Worm (Caenorhabditis elegans): ENCODE measurements around the gene ptr-14.

The ptr-14 gene

DNA sequence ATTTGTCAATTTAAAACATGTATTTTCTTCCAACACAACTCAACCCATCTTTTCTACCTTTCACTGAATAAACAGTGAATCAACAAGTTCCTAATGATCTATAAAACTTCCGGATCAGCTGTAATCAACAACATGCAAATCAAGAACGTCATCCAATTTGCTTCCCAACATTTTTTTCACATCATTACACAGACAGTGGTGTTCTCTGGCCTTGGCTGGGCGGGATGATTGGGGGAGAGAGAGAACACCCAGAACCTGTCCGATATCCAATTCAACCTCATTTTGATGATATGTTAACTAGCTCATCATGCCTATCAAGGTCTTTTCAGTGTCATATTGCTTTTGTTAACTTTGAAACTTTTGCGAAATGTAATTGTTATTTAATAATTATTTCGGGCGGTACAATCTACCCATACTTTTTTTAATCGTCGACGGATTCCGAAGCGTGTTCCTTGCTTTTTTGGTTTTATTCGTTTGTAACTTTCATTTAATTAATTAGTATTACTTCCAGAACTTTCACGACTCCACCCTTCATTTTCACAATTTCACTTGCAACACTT is at the start of gene ptr-14:
Gene ptr-14 (plus strand): TSS at position 510 of the 560 bp plus-strand sequence.
- no peak for TF ChIP-seq unc-62 (GFP tag; optimal IDR thresholded peaks at IDR 0.05)

DNA sequence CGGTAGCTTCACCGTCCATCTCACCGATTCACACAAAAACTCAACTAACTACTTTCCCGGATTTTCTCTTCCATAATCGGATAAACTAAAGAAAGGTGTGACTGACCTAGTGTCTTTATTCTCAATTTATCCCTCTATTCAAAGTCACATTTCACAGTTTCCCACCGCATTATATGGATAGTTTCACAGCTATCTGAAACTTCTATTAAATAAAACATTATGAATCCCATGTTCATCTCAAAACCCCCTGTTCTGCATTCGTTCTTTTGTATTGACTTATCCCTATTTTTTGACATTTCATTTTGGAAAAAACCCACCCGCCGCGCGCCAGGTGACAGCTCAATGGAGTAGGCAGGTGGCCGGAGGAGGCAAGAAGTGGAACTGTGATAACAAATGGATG is 47.4 kb upstream of the ptr-14 start:
- no peak for TF ChIP-seq unc-62 (GFP tag; optimal IDR thresholded peaks at IDR 0.05)

DNA sequence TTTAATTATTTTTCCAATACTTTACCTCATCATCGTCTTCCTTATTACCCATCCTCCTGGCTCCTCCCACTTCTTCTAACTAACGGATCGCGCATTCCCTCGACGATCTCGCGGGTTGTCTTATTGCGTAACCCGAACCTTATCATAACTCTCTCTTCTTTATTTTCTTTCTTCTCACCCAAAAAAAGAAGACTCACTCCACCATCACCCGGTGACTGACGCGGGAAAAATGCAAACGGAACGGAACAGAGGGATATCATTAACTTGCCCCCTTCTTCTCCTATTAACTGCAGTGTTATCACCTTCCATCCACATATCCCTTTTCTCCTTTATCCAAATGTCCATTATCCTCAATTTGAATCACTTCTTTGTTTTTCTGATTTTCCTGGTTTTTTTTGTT is 45.2 kb upstream of the ptr-14 start:
- no peak for TF ChIP-seq unc-62 (GFP tag; optimal IDR thresholded peaks at IDR 0.05)

DNA sequence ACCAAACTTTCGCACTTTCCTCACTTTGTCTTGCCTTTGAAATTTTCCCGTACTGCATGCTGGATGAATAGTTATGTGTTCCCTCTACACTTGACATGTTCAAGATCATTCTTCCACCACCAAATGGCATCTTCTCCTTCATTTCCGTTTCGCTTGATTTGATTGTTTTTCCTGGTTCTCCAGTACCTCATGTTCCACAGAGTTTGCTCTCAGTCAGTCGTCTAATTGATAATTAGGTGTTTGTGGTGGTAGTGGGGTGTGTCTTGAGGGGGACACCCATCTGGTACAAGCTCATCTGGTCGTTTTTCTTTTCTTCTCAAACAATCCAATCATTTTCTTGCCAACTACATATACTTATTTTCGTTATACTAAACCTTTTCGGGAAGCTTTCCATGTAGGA is 44.2 kb upstream of the ptr-14 start:
- no peak for TF ChIP-seq unc-62 (GFP tag; optimal IDR thresholded peaks at IDR 0.05)

DNA sequence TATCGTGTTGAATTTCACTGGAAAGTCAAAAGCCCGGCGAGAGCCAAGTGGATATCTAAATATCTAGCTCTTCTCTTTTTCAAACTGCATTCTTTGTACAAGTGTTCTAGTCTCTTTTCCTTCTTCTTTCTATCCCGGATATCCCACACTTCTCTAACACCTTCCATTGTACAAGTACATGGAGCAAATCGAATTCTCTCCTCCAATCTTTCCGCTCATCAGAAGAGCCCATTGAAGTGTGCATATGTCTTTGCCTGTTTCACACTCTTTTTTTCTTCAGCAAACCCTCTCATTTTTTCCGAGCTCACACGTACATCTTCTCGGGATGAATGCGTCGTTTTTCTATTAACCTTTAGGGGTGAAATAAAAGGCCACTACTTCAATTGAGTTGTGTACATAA is 41.8 kb upstream of the ptr-14 start:
- no peak for TF ChIP-seq unc-62 (GFP tag; optimal IDR thresholded peaks at IDR 0.05)

DNA sequence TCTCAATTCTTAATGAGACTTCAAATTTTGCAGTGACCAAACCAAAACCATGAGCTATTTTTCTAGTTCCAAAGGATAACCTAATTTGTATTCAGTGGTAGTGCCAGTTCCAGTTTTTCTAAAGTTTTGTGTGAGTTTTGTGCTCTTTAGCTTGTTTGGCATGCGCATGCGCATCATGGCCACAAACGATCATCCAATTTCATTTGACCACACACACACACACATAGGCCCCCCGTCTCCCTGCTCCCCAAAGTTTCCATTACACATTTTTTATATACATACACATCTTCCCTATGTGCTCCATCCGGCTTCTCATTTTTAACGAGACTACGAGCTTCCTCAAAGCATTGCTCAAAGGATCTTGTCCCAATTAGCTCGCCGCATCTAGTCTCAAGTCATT is 40.8 kb upstream of the ptr-14 start:
- no peak for TF ChIP-seq unc-62 (GFP tag; optimal IDR thresholded peaks at IDR 0.05)

DNA sequence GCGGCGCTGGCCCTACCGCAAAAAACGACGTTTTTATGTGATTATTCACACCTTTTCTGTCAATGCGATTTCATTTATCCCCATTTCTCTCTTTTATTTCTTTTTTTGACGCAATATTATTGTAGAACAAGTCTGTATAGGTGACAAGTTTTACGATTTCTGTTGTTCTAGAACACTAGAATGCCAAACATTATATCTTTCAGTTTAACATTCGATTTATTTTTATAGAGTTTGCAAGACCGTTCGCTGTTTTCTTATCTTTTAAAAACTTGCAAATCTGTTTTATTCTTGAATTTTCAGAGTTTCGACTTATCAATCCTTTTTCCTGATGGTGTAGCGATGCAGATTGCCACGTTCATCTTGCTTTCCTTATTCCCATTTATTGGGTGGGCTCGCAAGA is 39.2 kb upstream of the ptr-14 start, which contains the start of gene efn-2:
Gene efn-2 (plus strand): TSS at position 301 of the 400 bp plus-strand sequence.
- TF ChIP-seq unc-62 (GFP tag; optimal IDR thresholded peaks at IDR 0.05) = no peak

DNA sequence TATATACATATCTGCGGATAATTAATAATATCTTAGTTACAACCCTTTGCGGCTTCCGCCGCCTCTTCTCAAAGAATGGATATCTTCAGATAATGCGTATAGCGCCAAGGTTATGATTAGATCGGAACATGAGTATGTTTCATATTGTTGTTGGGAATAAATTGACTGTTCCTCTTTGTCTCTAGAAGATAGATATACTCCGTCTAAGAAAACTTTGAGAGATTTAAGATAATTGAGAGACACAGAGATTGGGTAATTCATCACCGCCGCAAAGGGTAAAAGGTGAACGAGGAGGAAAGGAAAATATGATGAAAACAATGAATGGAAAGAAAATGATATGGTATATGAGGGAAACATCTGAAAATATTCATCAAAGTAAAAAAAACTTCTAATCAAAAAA is 38.6 kb upstream of the ptr-14 start:
- no peak for TF ChIP-seq unc-62 (GFP tag; optimal IDR thresholded peaks at IDR 0.05)

DNA sequence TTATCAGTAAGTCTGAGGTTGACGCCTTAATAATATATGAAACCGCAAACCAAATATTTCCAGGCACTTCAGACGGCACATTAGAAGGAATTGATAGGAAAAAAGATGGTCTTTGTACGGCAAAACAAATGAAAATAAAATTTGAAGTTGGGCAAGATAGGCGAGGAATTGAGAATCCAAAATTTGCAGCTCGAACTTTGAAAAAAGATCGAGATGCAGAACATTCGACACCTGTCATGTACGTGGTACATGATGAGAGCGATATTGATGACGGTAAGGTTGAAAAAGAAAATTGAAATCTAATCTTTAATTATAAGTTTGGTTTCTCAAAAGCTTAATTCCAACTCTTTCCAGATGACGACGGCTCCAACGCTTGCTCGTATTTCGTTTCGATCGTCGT is 37.6 kb upstream of the ptr-14 start:
- no peak for TF ChIP-seq unc-62 (GFP tag; optimal IDR thresholded peaks at IDR 0.05)

DNA sequence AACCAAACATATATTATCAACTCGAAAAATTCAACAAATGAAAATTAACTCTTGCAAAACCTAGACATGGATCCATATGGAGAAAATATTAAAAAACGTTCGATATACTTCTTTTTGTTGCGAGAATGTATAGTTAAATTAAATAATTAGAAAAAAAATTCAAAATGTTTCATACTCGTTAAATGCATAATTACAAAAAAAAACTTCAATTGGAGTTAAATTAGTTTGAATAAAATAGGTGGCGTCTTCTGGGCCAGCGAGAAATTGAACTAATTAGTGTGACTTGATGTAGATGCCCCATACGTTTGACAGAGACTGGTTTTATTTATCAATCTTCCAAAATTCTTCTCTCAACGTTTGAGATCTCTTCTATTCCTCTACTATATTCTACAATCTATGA is 36.9 kb upstream of the ptr-14 start, which contains the start of gene lgc-43:
Gene lgc-43 (plus strand): TSS at position 301 of the 400 bp plus-strand sequence.
- TF ChIP-seq unc-62 (GFP tag; optimal IDR thresholded peaks at IDR 0.05) = no peak

DNA sequence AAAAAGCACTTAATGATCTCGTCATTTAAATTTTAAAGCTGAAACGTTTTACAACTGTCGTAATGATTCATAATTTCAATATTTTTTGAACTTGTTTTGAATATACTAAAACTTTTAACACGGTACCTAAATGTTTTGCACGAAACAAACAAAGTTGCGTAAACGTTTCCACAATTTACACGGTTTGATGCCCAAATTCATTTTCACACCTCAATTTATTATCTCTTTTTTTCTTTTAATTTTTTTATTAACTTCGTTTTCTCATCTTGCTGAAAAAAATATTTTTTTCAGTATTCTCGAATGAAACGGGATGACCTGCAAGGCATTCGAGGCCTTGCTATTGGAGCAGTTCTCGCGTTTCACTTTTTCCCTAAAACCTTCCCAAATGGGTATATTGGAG is 31.0 kb upstream of the ptr-14 start, which contains the start of gene oac-8:
Gene oac-8 (plus strand): TSS at position 301 of the 400 bp plus-strand sequence.
- no peak for TF ChIP-seq unc-62 (GFP tag; optimal IDR thresholded peaks at IDR 0.05)

DNA sequence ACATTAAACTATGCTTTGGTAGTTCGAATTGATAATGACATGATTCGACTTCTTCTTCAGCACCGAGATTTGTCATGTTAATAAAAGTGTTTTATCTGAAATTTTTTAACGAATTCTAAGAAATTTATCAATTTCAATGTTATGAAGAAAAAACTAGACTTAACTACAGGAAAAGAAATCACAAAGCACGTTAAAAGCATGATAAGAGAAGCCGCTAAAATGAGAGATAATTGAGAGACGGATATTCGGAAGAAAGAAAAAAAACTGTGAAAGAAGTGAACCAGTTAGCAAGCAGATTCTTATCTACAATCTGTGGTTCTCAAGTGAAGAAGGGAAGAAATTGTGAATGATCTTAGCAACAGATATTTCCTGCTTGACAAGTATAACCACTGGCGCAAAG is 26.2 kb upstream of the ptr-14 start, which contains the start of gene C43F9.4:
Gene C43F9.4 (minus strand): TSS at position 101 of the 400 bp plus-strand sequence.
- no peak for TF ChIP-seq unc-62 (GFP tag; optimal IDR thresholded peaks at IDR 0.05)

DNA sequence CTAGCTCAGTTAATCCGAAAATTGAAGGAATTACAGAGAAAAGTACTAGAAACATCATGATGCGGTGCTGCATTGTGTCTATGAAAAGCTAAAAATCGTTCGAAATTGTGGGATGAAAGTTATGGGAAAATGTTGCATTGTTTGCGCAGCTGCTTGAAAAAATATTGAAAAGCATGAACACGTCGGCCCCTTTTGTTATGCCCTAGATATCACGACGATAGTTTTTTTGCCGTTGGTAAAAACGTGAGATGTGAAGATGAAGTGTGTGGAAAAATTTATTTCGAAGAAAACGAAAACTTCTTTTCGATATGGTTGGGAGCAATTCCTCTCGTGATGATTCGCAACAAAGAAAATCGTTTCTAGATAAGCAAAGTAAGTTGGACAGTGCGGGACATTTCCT is 24.6 kb upstream of the ptr-14 start, which contains the start of the genes C43F9.5 and nkb-2:
Gene C43F9.5 (minus strand): TSS at position 101 of the 400 bp plus-strand sequence.
Gene nkb-2 (plus strand): TSS at position 277 of the 400 bp plus-strand sequence.
- TF ChIP-seq unc-62 (GFP tag; optimal IDR thresholded peaks at IDR 0.05) = no peak

DNA sequence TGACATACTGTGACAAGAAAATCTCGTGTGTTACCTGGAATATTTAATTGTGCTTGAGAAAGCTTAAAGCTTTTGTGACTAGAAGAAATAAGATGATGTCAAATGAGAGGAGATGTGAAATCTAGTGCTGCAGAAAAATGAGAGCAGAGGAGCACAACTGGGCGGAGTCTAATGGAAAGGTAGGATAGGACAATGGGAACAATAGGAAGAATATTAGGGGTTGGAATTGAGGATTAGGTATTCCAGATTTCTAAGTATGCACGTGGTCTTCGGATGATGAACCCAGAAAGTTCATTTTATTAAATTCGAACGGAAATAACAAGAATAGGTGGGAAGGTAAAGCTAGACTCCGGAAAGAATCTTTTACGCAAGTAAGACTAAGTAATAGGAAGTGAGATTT is 21.7 kb upstream of the ptr-14 start, which contains the start of gene C43F9.7:
Gene C43F9.7 (minus strand): TSS at position 101 of the 400 bp plus-strand sequence.
- no peak for TF ChIP-seq unc-62 (GFP tag; optimal IDR thresholded peaks at IDR 0.05)

DNA sequence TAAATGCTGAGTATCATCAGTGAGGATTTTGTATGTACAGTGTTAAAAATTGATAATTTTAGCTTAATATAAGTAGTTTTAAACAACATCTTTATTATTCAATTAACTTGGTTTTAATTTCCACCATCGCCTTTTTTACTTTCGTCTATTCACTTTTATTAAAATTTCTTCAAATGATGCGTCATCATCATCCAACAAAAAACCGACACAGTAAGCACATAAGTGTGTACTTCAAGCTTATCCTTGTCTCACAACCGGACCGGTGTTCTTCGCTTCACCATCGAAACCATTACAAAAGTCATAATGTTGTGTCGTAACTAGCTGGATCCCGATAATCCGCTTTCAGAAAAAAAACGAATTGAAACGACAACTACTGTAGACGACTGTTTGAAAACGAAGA is 18.7 kb upstream of the ptr-14 start, which contains the start of gene C43F9.11:
Gene C43F9.11 (plus strand): TSS at position 301 of the 400 bp plus-strand sequence.
- TF ChIP-seq unc-62 (GFP tag; optimal IDR thresholded peaks at IDR 0.05) = no peak

DNA sequence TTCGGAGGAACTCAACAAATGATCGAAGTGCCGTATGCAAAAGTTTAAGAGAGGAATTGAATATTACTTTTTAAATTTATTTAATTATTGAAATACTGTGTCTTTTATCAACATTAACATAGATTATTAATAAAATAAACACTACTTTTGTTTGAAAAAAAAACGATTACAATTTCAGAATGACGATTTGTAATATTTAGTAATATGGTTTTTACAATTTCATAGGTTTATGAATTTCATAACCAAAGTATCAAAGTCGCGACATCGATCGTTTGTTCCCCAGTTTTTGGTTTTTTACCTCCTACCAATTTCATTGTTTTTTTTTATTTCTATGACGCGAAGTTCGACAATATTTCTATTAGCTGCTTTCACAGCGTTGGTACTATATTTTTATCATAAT is 15.2 kb upstream of the ptr-14 start, which contains the start of gene R09H10.1:
Gene R09H10.1 (plus strand): TSS at position 301 of the 400 bp plus-strand sequence.
- no peak for TF ChIP-seq unc-62 (GFP tag; optimal IDR thresholded peaks at IDR 0.05)

DNA sequence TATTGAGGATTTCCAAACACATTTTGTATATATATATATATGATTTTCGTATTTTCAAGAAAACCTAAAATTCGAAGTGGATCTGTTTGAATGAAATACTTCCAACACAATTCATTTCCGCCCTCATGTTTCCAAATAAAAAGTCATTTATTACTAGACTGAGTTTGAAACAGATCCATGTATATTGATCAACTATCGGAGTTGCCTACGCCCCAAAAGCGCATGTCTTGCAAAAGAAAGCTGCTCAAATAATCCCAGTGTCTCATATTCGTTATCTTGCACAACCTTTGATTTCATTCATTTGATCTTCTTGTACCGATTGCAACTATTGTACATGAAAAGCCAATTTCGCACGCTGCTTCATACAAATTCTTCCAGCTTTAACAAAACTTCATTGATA is 12.6 kb upstream of the ptr-14 start, which contains the start of gene R09H10.2:
Gene R09H10.2 (plus strand): TSS at position 301 of the 400 bp plus-strand sequence.
- TF ChIP-seq unc-62 (GFP tag; optimal IDR thresholded peaks at IDR 0.05) = no peak

Measured in whole organism, dauer.